Worm (Caenorhabditis elegans) whole organism, late embryonic: ENCODE data around the gene gur-4.

Experiments used
- ama-1 ChIP-seq: fragments of 150-350 bp; optimal IDR thresholded peaks from 2 replicates; lab custom pipeline; 2014
- ttx-3 ChIP-seq: sonication (generic microtip); optimal IDR thresholded peaks from 2 replicates; lab custom pipeline; 2016; ENCODE audit warnings: missing genetic modification reagents, missing genetic modification characterization, missing compliant biosample characterization

gur-4 gene

ce11 chrII:14155259-14156023 lies 50.9 kb downstream of the gur-4 start, which contains the start of the genes rpl-43 and xrn-2:
rpl-43 (plus strand) TSS chrII:14155294.
xrn-2 (plus strand) TSS chrII:14155768.
- TF ChIP-seq ttx-3 (tag; lab: Kevin White, UChicago) (no peak), ama-1 (peak; percentile 34)
